Worm (Caenorhabditis elegans) whole organism, L3 larva: Measurements from ENCODE around the gene daf-5.
A peak's percentile ranks its signal among the peaks of the same experiment; 100 is the strongest.

Source experiments
- R02D3.7 ChIP-seq: fragments of 150-350 bp; optimal IDR thresholded peaks from 2 replicates; lab custom pipeline; 2014; ENCODE audit warnings: missing biosample characterization, missing genetic modification characterization
- ZK546.5 ChIP-seq: sonication (generic microtip); optimal IDR thresholded peaks from 2 replicates; lab custom pipeline; 2017; ENCODE audit warnings: missing biosample characterization, missing genetic modification characterization
- aly-2 ChIP-seq: fragments of 150-350 bp; optimal IDR thresholded peaks from 2 replicates; lab custom pipeline; 2014; ENCODE audit warnings: missing biosample characterization, missing genetic modification characterization
- ama-1 ChIP-seq: fragments of 150-350 bp; optimal IDR thresholded peaks from 2 replicates; lab custom pipeline; 2018
- ceh-16 ChIP-seq: sonication (generic microtip); optimal IDR thresholded peaks from 2 replicates; lab custom pipeline; 2017; ENCODE audit warnings: missing biosample characterization, missing genetic modification characterization
- ceh-28 ChIP-seq: fragments of 150-350 bp; optimal IDR thresholded peaks from 2 replicates; lab custom pipeline; 2014; ENCODE audit warnings: missing biosample characterization, missing genetic modification reagents, missing genetic modification characterization
- ceh-82 ChIP-seq: fragments of 150-350 bp; optimal IDR thresholded peaks from 2 replicates; lab custom pipeline; 2014; ENCODE audit warnings: missing biosample characterization, missing genetic modification characterization
- ceh-9 ChIP-seq: sonication (generic microtip); optimal IDR thresholded peaks from 2 replicates; lab custom pipeline; 2018; ENCODE audit warnings: missing biosample characterization, missing genetic modification characterization
- daf-12 ChIP-seq: fragments of 150-350 bp; optimal IDR thresholded peaks from 2 replicates; lab custom pipeline; 2014; ENCODE audit warnings: missing biosample characterization, missing genetic modification reagents, missing genetic modification characterization
- egl-27 ChIP-seq: sonication (generic microtip); optimal IDR thresholded peaks from 4 replicates; lab custom pipeline; 2017; ENCODE audit warnings: missing biosample characterization, missing genetic modification reagents, missing genetic modification characterization
- egl-5 ChIP-seq: fragments of 150-350 bp; optimal IDR thresholded peaks from 2 replicates; lab custom pipeline; 2017; ENCODE audit warnings: missing biosample characterization, missing genetic modification reagents, missing genetic modification characterization, inconsistent platforms
- elt-1 ChIP-seq: fragments of 150-350 bp; optimal IDR thresholded peaks from 2 replicates; lab custom pipeline; 2014; ENCODE audit warnings: missing biosample characterization, missing genetic modification characterization
- elt-2 ChIP-seq: sonication (generic microtip); optimal IDR thresholded peaks from 2 replicates; lab custom pipeline; 2016; ENCODE audit warnings: missing genetic modification reagents, mild to moderate bottlenecking, missing genetic modification characterization, missing compliant biosample characterization
- elt-3 ChIP-seq, 3 experiments: fragments of 150-350 bp in 1 of 3; sonication (generic microtip) in 2 of 3; optimal IDR thresholded peaks; 2 replicates in 2 of 3; 4 replicates in 1 of 3; lab custom pipeline; 2014 to 2017; ENCODE audit warnings: missing biosample characterization in 3 of 3, missing genetic modification characterization in 3 of 3
- fkh-10 ChIP-seq: sonication (generic microtip); optimal IDR thresholded peaks from 2 replicates; lab custom pipeline; 2017; ENCODE audit warnings: missing biosample characterization, missing genetic modification reagents, missing genetic modification characterization
- fkh-2 ChIP-seq: fragments of 150-350 bp; optimal IDR thresholded peaks from 2 replicates; lab custom pipeline; 2014; ENCODE audit warnings: missing biosample characterization, missing genetic modification reagents, missing genetic modification characterization
- fos-1 ChIP-seq: fragments of 150-350 bp; optimal IDR thresholded peaks from 2 replicates; lab custom pipeline; 2014; ENCODE audit warnings: missing biosample characterization, missing genetic modification characterization
- hmg-11 ChIP-seq: sonication (generic microtip); optimal IDR thresholded peaks from 2 replicates; lab custom pipeline; 2016; ENCODE audit warnings: missing genetic modification characterization, missing compliant biosample characterization
- jun-1 ChIP-seq: fragments of 150-350 bp; optimal IDR thresholded peaks from 2 replicates; lab custom pipeline; 2014; ENCODE audit warnings: missing biosample characterization, missing genetic modification reagents, missing genetic modification characterization
- lin-15B ChIP-seq: fragments of 150-350 bp; optimal IDR thresholded peaks from 2 replicates; lab custom pipeline; 2014; ENCODE audit warnings: missing biosample characterization, missing genetic modification characterization
- lin-39 ChIP-seq: fragments of 150-350 bp; optimal IDR thresholded peaks from 2 replicates; lab custom pipeline; 2018; ENCODE audit warnings: missing biosample characterization, missing genetic modification reagents, missing genetic modification characterization
- lsy-12 ChIP-seq: sonication (generic microtip); optimal IDR thresholded peaks from 2 replicates; lab custom pipeline; 2016; ENCODE audit warnings: mild to moderate bottlenecking, missing genetic modification characterization, missing compliant biosample characterization
- mdl-1 ChIP-seq: fragments of 150-350 bp; optimal IDR thresholded peaks from 2 replicates; lab custom pipeline; 2014; ENCODE audit warnings: missing biosample characterization, missing genetic modification characterization
- mml-1 ChIP-seq: fragments of 150-350 bp; sonication (generic microtip); optimal IDR thresholded peaks from 3 replicates; lab custom pipeline; 2014; ENCODE audit warnings: missing biosample characterization, missing genetic modification characterization
- nfya-1 ChIP-seq: sonication (generic microtip); optimal IDR thresholded peaks from 2 replicates; lab custom pipeline; 2017; ENCODE audit warnings: missing genetic modification characterization, mild to moderate bottlenecking, missing compliant biosample characterization, antibody characterized with exemption, moderate library complexity; ENCODE audit not compliant: insufficient read depth
- nhr-11 ChIP-seq: fragments of 150-350 bp; optimal IDR thresholded peaks from 2 replicates; lab custom pipeline; 2014; ENCODE audit warnings: missing biosample characterization, missing genetic modification characterization
- nhr-12 ChIP-seq: fragments of 150-350 bp; optimal IDR thresholded peaks from 2 replicates; lab custom pipeline; 2014; ENCODE audit warnings: missing biosample characterization, missing genetic modification characterization
- nhr-23 ChIP-seq: fragments of 150-350 bp; optimal IDR thresholded peaks from 2 replicates; lab custom pipeline; 2014; ENCODE audit warnings: missing biosample characterization, missing genetic modification reagents, missing genetic modification characterization
- nhr-25 ChIP-seq: sonication (generic microtip); optimal IDR thresholded peaks from 2 replicates; lab custom pipeline; 2017; ENCODE audit warnings: missing biosample characterization, missing genetic modification characterization
- nhr-28 ChIP-seq: fragments of 150-350 bp; optimal IDR thresholded peaks from 2 replicates; lab custom pipeline; 2014; ENCODE audit warnings: missing biosample characterization, missing genetic modification characterization
- nhr-43 ChIP-seq: sonication (generic microtip); optimal IDR thresholded peaks from 2 replicates; lab custom pipeline; 2016; ENCODE audit warnings: mild to moderate bottlenecking, missing genetic modification characterization, missing compliant biosample characterization; ENCODE audit not compliant: poor library complexity, severe bottlenecking
- nhr-77 ChIP-seq: fragments of 150-350 bp; optimal IDR thresholded peaks from 2 replicates; lab custom pipeline; 2014; ENCODE audit warnings: missing biosample characterization, missing genetic modification characterization
- pha-4 ChIP-seq: fragments of 150-350 bp; optimal IDR thresholded peaks from 2 replicates; lab custom pipeline; 2014; ENCODE audit warnings: missing biosample characterization, missing genetic modification reagents, missing genetic modification characterization
- pqm-1 ChIP-seq: fragments of 150-350 bp; optimal IDR thresholded peaks from 2 replicates; lab custom pipeline; 2017; ENCODE audit warnings: missing biosample characterization, missing genetic modification characterization, inconsistent platforms
- sea-2 ChIP-seq: fragments of 150-350 bp; sonication (generic microtip); optimal IDR thresholded peaks from 4 replicates; lab custom pipeline; 2014; ENCODE audit warnings: missing biosample characterization, missing genetic modification reagents, missing genetic modification characterization
- skn-1 ChIP-seq: fragments of 150-350 bp; optimal IDR thresholded peaks from 2 replicates; lab custom pipeline; 2014; ENCODE audit warnings: missing biosample characterization, missing genetic modification characterization
- snpc-4 ChIP-seq: fragments of 150-350 bp; optimal IDR thresholded peaks from 2 replicates; lab custom pipeline; 2014; ENCODE audit warnings: missing biosample characterization, missing genetic modification characterization
- tbx-2 ChIP-seq: sonication (generic microtip); optimal IDR thresholded peaks from 2 replicates; lab custom pipeline; 2016; ENCODE audit warnings: mild to moderate bottlenecking, missing genetic modification characterization, missing compliant biosample characterization
- unc-62 ChIP-seq: fragments of 150-350 bp; sonication (generic microtip); optimal IDR thresholded peaks from 4 replicates; lab custom pipeline; 2014; ENCODE audit warnings: missing biosample characterization, missing genetic modification reagents, missing genetic modification characterization
- zag-1 ChIP-seq: fragments of 150-350 bp; optimal IDR thresholded peaks from 2 replicates; lab custom pipeline; 2014; ENCODE audit warnings: missing biosample characterization, missing genetic modification characterization
- ztf-11 ChIP-seq: fragments of 150-350 bp; optimal IDR thresholded peaks from 2 replicates; lab custom pipeline; 2014; ENCODE audit warnings: missing biosample characterization, missing genetic modification characterization
- ztf-4 ChIP-seq: fragments of 150-350 bp; optimal IDR thresholded peaks from 2 replicates; lab custom pipeline; 2014; ENCODE audit warnings: missing biosample characterization, missing genetic modification characterization

The daf-5 gene

DNA sequence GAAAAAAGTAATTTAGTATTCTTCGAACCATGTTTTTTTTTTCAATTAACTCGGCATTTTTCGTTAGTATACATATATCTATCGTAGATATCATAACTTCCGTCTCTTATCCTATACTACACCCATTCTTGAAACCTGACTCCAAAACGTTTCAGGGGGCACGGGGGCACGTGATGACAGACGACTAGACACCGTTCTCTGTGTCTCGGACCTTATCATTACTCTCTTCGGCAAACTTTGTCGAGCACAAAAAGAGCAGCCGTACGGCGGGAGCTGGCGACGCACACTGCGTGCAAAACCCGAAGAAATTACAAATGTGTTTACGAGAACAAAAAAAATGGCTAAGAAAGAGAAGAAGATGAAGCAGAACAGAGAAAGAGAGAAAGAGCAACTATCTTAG, 7.9 kb downstream of the daf-5 start (continued):
- no peak for TF ChIP-seq nhr-28 (tag; lab: Kevin White, UChicago)
- TF ChIP-seq pha-4 (tag; lab: Kevin White, UChicago), result peak; percentile 84
- peak; percentile 4 for TF ChIP-seq ceh-28
- no peak for TF ChIP-seq ztf-4 (tag; lab: Kevin White, UChicago)

DNA sequence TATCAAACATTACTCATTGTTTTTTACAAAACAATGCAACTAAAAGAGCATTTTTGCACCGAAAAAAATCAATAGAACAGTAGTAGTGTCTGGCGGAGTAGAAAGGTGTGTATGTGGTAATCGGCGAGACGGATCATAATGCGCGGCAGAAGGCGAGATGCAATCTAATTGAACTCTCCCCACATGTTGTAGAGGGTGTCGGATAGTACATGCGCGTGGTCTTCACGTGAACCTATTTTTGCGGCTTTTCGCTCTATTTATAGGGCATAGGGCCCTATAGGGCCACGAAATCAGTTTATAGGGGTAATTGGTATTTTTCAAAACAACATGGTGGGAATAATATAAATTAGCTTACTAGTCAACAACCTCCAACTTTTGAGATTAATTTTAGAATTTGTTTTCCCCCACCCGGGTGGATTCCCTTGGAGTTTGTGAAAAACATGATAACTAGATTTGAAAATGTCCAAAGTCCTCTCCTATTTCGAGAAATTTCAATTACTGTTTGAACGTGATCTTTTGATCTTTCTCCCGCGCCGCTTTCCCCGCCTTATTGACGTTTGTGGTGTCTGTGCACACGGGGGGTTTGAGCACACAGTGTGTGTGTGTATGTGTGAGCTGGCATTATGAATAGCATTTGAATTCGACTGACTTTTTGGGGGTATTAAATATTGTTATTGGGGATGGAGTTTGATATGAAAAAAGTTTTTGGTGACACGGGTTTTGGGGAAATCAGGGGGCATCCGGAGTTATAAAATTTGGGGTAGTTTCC, 9.1 kb downstream of the daf-5 start:
- TF ChIP-seq daf-12 (tag; lab: Kevin White, UChicago) (no peak), fos-1 (tag; lab: Kevin White, UChicago) (no peak), pqm-1 (tag; lab: Kevin White, UChicago) (peak; percentile 66), snpc-4 (peak; percentile 6), nhr-11 (tag; lab: Kevin White, UChicago) (no peak), mml-1 (peak; percentile 75), nhr-43 (tag; lab: Kevin White, UChicago) (peak; percentile 18), elt-2 (peak; percentile 68), nfya-1 (tag; lab: Kevin White, UChicago) (peak; percentile 1), pha-4 (tag; lab: Kevin White, UChicago) (peak; percentile 80), nhr-12 (tag; lab: Kevin White, UChicago) (no peak)

ce11 chrII:14040204-14040842, 11.8 kb downstream of the daf-5 start:
- peak; percentile 98 for TF ChIP-seq hmg-11 (tag; lab: Kevin White, UChicago)
- peak; percentile 82 for TF ChIP-seq nhr-11 (tag; lab: Kevin White, UChicago)
- TF ChIP-seq ztf-4 (tag; lab: Kevin White, UChicago), result peak; percentile 72
- TF ChIP-seq mml-1, result no peak
- TF ChIP-seq mdl-1, result peak; percentile 98
- peak; percentile 90 for TF ChIP-seq nfya-1 (tag; lab: Kevin White, UChicago)
- TF ChIP-seq fkh-2, result no peak
- TF ChIP-seq nhr-43 (tag; lab: Kevin White, UChicago), result peak; percentile 82
- TF ChIP-seq lsy-12 (tag; lab: Kevin White, UChicago), result peak; percentile 79
- TF ChIP-seq egl-27 (tag; lab: Kevin White, UChicago), result peak; percentile 82
- TF ChIP-seq snpc-4, result peak; percentile 76
- no peak for TF ChIP-seq nhr-12 (tag; lab: Kevin White, UChicago)
- TF ChIP-seq pqm-1 (tag; lab: Kevin White, UChicago), result peak; percentile 72
- TF ChIP-seq lin-39, result peak; percentile 99
- no peak for TF ChIP-seq ceh-16 (tag; lab: Kevin White, UChicago)
- TF ChIP-seq aly-2 (tag; lab: Kevin White, UChicago), result no peak
- peak; percentile 92 for TF ChIP-seq elt-2
- peak; percentile 71 for TF ChIP-seq R02D3.7 (tag; lab: Kevin White, UChicago)
- TF ChIP-seq egl-5 (tag; lab: Kevin White, UChicago), result peak; percentile 93
- TF ChIP-seq nhr-23, result peak; percentile 87
- peak; percentile 93 for TF ChIP-seq unc-62 (GFP tag; lab: Kevin White, UChicago)
- TF ChIP-seq elt-3 (tag; optimal IDR thresholded peaks at IDR 0.05; lab: Kevin White, UChicago), result no peak
- TF ChIP-seq nhr-25 (tag; lab: Kevin White, UChicago), result peak; percentile 60
- TF ChIP-seq ceh-9 (tag; lab: Kevin White, UChicago), result no peak
- peak; percentile 74 for TF ChIP-seq ama-1
- TF ChIP-seq ceh-82 (tag; lab: Kevin White, UChicago), result no peak
- peak; percentile 45 for TF ChIP-seq nhr-77 (tag; lab: Kevin White, UChicago)
- TF ChIP-seq pha-4 (tag; lab: Kevin White, UChicago), result peak; percentile 85
- TF ChIP-seq zag-1 (tag; lab: Kevin White, UChicago), result peak; percentile 76
- peak; percentile 88 for TF ChIP-seq ceh-28
- no peak for TF ChIP-seq ztf-11
- peak; percentile 84 for TF ChIP-seq tbx-2
- no peak for TF ChIP-seq nhr-28 (tag; lab: Kevin White, UChicago)
- TF ChIP-seq ZK546.5, result peak; percentile 25
- peak; percentile 65 for TF ChIP-seq lin-15B
- peak; percentile 91 for TF ChIP-seq jun-1 (tag; lab: Kevin White, UChicago)
- peak; percentile 44 for TF ChIP-seq elt-1 (tag; lab: Kevin White, UChicago)
- TF ChIP-seq fos-1 (tag; lab: Kevin White, UChicago), result no peak
- peak; percentile 68 for TF ChIP-seq fkh-10 (GFP tag; lab: Kevin White, UChicago)
- peak; percentile 66 for TF ChIP-seq skn-1
- no peak for TF ChIP-seq sea-2
- TF ChIP-seq, all 47 proteins: peak for 29
